Worm (Caenorhabditis elegans): Measurements from ENCODE around the gene chc-1.

DNA sequence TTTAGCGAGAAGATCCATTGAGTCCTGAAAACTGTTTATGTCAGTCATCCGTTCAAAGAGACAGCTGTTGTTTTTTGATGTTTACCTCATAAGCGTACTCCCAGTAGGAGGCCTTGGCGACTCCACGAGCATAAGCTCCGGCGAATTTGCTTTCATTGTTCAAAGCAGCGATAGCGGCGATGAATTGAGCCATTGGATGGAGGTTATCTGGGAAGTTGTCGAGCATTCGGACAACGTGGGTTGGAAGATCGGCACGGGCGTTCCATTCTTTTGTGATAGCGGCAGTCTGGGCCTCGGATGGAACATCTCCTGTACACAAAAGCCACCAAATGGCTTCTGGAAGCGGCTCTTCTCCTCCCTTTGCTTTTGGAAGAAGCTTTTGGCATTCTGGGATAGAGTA lies 12.3 kb downstream of the chc-1 start:
- TF ChIP-seq ama-1 (optimal IDR thresholded peaks at IDR 0.05) (no peak), flt-1 (GFP tag; IDR thresholded peaks at IDR 0.05) (no peak), tbx-11 (GFP tag; IDR thresholded peaks at IDR 0.05) (no peak), sea-1 (GFP tag; conservative IDR thresholded peaks at IDR 0.05) (no peak), B0310.2 (tag; optimal IDR thresholded peaks at IDR 0.05) (no peak), ceh-36 (tag; optimal IDR thresholded peaks at IDR 0.05) (no peak), ets-7 (tag; optimal IDR thresholded peaks at IDR 0.05) (no peak), hnd-1 (tag; optimal IDR thresholded peaks at IDR 0.05) (no peak), aly-1 (tag; optimal IDR thresholded peaks at IDR 0.05) (no peak), F13C5.2 (tag; optimal IDR thresholded peaks at IDR 0.05) (no peak), hmg-4 (GFP tag; optimal IDR thresholded peaks at IDR 0.05) (no peak), ceh-13 (GFP tag; optimal IDR thresholded peaks at IDR 0.05) (no peak), scrt-1 (GFP tag; IDR thresholded peaks at IDR 0.05) (no peak), tbx-37 (GFP tag; conservative IDR thresholded peaks at IDR 0.05) (no peak)

Measured in whole organism, early embryonic.